Fruit fly (Drosophila melanogaster) whole organism, prepupa: ENCODE data around the gene st.

Experiments used
- Blimp-1 ChIP-seq: fragments of 200-800 bp; sonication (Bioruptor generic); optimal IDR thresholded peaks from 3 replicates; lab custom pipeline; 2017; ENCODE audit warnings: missing biosample characterization, missing genetic modification characterization, mild to moderate bottlenecking, moderate library complexity, missing genetic modification reagents
- CG16779 ChIP-seq: fragments of 200-800 bp; sonication (Bioruptor generic); optimal IDR thresholded peaks from 3 replicates; lab custom pipeline; 2017; ENCODE audit warnings: missing biosample characterization, mild to moderate bottlenecking, missing genetic modification characterization
- Ets21C ChIP-seq: fragments of 200-800 bp; sonication (Bioruptor generic); optimal IDR thresholded peaks from 3 replicates; lab custom pipeline; 2016; ENCODE audit warnings: missing biosample characterization, missing genetic modification characterization
- Sox102F ChIP-seq: fragments of 200-800 bp; sonication (Bioruptor generic); optimal IDR thresholded peaks from 2 replicates; lab custom pipeline; 2016; ENCODE audit warnings: missing biosample characterization, mild to moderate bottlenecking, missing genetic modification characterization
- net ChIP-seq: fragments of 200-800 bp; sonication (Bioruptor generic); optimal IDR thresholded peaks from 3 replicates; lab custom pipeline; 2016; ENCODE audit warnings: missing biosample characterization, missing genetic modification characterization
- svp ChIP-seq: fragments of 200-800 bp; sonication (Bioruptor generic); peaks from one replicate; lab custom pipeline; 2016; ENCODE audit warnings: missing biosample characterization, missing genetic modification characterization

DNA sequence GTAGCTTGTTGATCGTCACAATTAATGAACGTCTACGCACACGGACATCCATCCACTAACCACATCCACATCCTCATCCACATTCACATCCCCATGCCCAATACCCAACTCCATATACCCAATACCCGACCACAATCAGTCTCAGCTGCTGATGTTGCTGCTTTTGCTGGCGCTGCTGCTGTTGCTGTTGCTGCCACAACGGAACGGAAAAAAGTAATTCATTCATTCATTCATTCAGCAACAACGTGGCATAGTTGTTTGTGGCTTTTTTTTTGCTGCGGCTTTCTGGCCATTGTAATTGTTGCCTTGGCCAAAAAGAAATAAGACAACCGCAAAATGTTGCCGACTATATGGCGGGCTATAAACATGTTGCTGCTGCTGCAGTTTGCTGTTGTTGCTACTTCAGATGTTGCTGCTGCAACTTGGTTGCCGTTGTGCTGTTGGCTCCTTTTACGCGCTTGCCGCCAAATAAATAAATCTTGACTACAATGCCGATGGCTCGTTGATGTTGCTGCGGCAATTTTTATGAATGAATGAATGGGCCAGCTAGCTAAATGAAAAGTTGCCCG lies 20.2 kb upstream of the st start:
- TF ChIP-seq CG16779 (no peak), Ets21C (GFP tag; lab: Kevin White, UChicago) (no peak), Blimp-1 (no peak), svp (GFP tag; lab: Kevin White, UChicago) (no peak), net (GFP tag; lab: Kevin White, UChicago) (no peak), Sox102F (GFP tag; lab: Kevin White, UChicago) (no peak)
